Fruit fly (Drosophila melanogaster) Kc167 (cell line): Measurements from ENCODE around the gene Dhc36C.

Experiments used
- Myc ChIP-seq: fragments of >200 bp; optimal IDR thresholded peaks from 2 replicates; lab custom pipeline; 2017; ENCODE audit warnings: missing external identifiers
- Sin3A ChIP-seq: fragments of >200 bp; optimal IDR thresholded peaks from 2 replicates; lab custom pipeline; 2018; ENCODE audit warnings: missing external identifiers
- h ChIP-seq: fragments of >200 bp; optimal IDR thresholded peaks from 3 replicates; lab custom pipeline; 2018; ENCODE audit warnings: missing external identifiers
- insv ChIP-seq: fragments of >200 bp; optimal IDR thresholded peaks from 3 replicates; lab custom pipeline; 2018; ENCODE audit warnings: missing external identifiers
- psq ChIP-seq: fragments of >200 bp; optimal IDR thresholded peaks from 2 replicates; lab custom pipeline; 2017; ENCODE audit warnings: missing external identifiers

- TF ChIP-seq Sin3A (lab: Kevin White, UChicago) (no peak), psq (lab: Kevin White, UChicago) (no peak), Myc (no peak), insv (no peak), h (lab: Kevin White, UChicago) (no peak)
Measured at dm6 chr2L:17465915-17466677, 35.1 kb upstream of the Dhc36C start.
